Worm (Caenorhabditis elegans): Measurements from ENCODE around the gene K02A2.1.

K02A2.1 gene

DNA sequence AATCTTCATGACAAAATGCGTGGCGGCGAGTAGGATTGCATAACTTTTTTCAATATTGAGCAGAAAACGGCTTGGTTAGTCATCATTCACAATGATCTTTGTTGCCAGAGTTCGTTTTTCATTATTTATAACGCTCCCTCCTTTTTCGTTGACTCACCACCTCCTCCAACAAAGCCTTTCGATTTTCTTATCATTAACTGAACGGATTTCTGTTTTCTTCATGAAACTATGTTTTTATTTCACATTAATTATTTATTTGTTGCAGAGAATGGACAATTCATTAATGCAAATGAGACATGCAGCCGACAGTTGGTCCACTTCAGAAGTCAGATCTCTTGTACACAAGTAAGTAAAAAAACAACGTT lies 40.4 kb upstream of the K02A2.1 start, which contains the start of gene bath-44:
TSS of gene bath-44 (plus strand) at position 266 of the 365 bp plus-strand sequence.
- TF ChIP-seq fax-1 (tag; optimal IDR thresholded peaks at IDR 0.05) (no peak), ceh-2 (tag; optimal IDR thresholded peaks at IDR 0.05) (no peak), pat-9 (tag; optimal IDR thresholded peaks at IDR 0.05) (no peak), eyg-1 (tag; optimal IDR thresholded peaks at IDR 0.05) (no peak), ceh-19 (GFP tag; optimal IDR thresholded peaks at IDR 0.05) (no peak), ceh-24 (tag; optimal IDR thresholded peaks at IDR 0.05) (no peak), dmd-4 (tag; optimal IDR thresholded peaks at IDR 0.05; ENCODE audit: borderline replicate concordance) (no peak), ets-4 (tag; optimal IDR thresholded peaks at IDR 0.05) (no peak), fkh-10 (GFP tag; optimal IDR thresholded peaks at IDR 0.05) (no peak), nfya-1 (tag; optimal IDR thresholded peaks at IDR 0.05) (no peak), ceh-45 (GFP tag; IDR thresholded peaks at IDR 0.05) (no peak), pha-2 (tag; optimal IDR thresholded peaks at IDR 0.05) (no peak), odd-2 (tag; optimal IDR thresholded peaks at IDR 0.05) (no peak), ceh-22 (tag; optimal IDR thresholded peaks at IDR 0.05) (no peak), ceh-31 (tag; optimal IDR thresholded peaks at IDR 0.05) (no peak), tbx-2 (tag; optimal IDR thresholded peaks at IDR 0.05) (no peak), K09A11.1 (tag; optimal IDR thresholded peaks at IDR 0.05; ENCODE audit: insufficient read depth) (no peak), elt-4 (tag; optimal IDR thresholded peaks at IDR 0.05) (no peak), gmeb-2 (tag; optimal IDR thresholded peaks at IDR 0.05) (no peak)

DNA sequence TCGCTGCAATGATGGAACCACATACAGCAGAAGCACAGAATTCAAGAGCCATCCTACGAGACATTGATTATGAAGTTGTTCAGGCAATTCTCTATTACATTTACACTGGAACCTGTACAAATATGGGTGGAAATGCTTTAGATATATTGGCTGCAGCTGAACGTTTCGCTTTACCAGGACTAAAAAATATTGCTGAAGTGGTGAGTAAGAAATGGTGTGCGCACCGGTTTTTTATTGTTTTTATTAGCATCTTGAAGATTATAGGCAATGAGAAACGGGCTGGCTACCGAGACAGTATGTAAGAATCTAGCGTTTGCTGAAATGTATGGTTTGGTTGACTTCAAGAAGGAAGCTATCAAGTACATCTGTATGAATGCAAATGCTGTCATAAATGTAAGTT lies 39.0 kb upstream of the K02A2.1 start:
- no peak for TF ChIP-seq gmeb-2 (tag; optimal IDR thresholded peaks at IDR 0.05)
- TF ChIP-seq tbx-7 (tag; optimal IDR thresholded peaks at IDR 0.05): no peak
- TF ChIP-seq sox-4 (tag; optimal IDR thresholded peaks at IDR 0.05): no peak
- no peak for TF ChIP-seq nfya-1 (tag; optimal IDR thresholded peaks at IDR 0.05)
- no peak for TF ChIP-seq ahr-1 (tag; optimal IDR thresholded peaks at IDR 0.05)
- TF ChIP-seq elt-4 (tag; optimal IDR thresholded peaks at IDR 0.05): no peak
- no peak for TF ChIP-seq nhr-11 (tag; optimal IDR thresholded peaks at IDR 0.05)
- no peak for TF ChIP-seq elt-2 (tag; optimal IDR thresholded peaks at IDR 0.05)
- no peak for TF ChIP-seq lin-11 (tag; optimal IDR thresholded peaks at IDR 0.05)
- TF ChIP-seq Y22D7AL.16 (tag; optimal IDR thresholded peaks at IDR 0.05): no peak
- no peak for TF ChIP-seq ceh-31 (tag; optimal IDR thresholded peaks at IDR 0.05)
- TF ChIP-seq tbx-2 (tag; optimal IDR thresholded peaks at IDR 0.05): no peak
- TF ChIP-seq ceh-9 (tag; optimal IDR thresholded peaks at IDR 0.05): no peak
- no peak for TF ChIP-seq ref-2 (tag; optimal IDR thresholded peaks at IDR 0.05)
- no peak for TF ChIP-seq T23F11.4 (GFP tag; optimal IDR thresholded peaks at IDR 0.05)
- no peak for TF ChIP-seq unc-55 (GFP tag; optimal IDR thresholded peaks at IDR 0.05)
- TF ChIP-seq eyg-1 (tag; optimal IDR thresholded peaks at IDR 0.05): no peak
- no peak for TF ChIP-seq hlh-13 (GFP tag; optimal IDR thresholded peaks at IDR 0.05)
- TF ChIP-seq unc-42 (tag; optimal IDR thresholded peaks at IDR 0.05): no peak
- no peak for TF ChIP-seq F13H6.1 (tag; optimal IDR thresholded peaks at IDR 0.05)

DNA sequence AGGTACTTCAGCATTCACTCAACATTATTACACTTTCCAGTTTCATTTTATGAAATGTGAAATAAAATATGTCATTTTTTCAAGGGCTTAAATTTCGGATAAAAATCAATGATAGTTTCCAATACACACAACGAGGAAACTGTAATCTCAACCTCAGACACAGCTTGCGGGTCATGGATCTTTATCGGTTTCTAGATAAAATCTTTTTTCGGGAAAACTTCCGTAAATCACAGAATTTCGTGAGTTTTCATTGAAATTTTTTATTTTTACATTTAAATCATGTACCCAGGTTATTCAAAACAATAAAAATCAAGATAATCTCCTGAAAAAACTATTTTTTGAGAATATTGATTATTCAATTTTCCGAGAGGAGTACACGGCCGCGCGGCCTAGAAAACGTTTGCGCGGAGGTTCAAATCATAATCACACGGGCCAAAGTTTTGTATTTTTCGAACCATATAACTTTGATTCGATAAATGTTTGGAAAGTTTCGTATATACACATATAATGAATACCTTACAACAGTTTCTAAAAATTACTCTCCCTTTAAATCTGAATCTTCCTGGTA lies 37.7 kb upstream of the K02A2.1 start:
- TF ChIP-seq ets-4 (tag; optimal IDR thresholded peaks at IDR 0.05) (peak; percentile 45), hlh-15 (tag; optimal IDR thresholded peaks at IDR 0.05) (no peak), ceh-31 (tag; optimal IDR thresholded peaks at IDR 0.05) (peak; percentile 4)

ce11 chrII:7398712-7399111 lies 36.3 kb upstream of the K02A2.1 start, which contains the start of gene C07D10.1:
TSS of gene C07D10.1 (plus strand) at chrII:7399012.
- no peak for TF ChIP-seq unc-3 (GFP tag; conservative IDR thresholded peaks at IDR 0.05)
- no peak for TF ChIP-seq unc-3 (tag; optimal IDR thresholded peaks at IDR 0.05)
- peak; percentile 11 for TF ChIP-seq elt-2 (tag; optimal IDR thresholded peaks at IDR 0.05)
